Worm (Caenorhabditis elegans) whole organism, early embryonic: ENCODE measurements around the gene F56A8.3.

ENCODE experiments used
- B0310.2 ChIP-seq: sonication (generic microtip); optimal IDR thresholded peaks from 2 replicates; lab custom pipeline; 2016; ENCODE audit warnings: mild to moderate bottlenecking, missing genetic modification characterization, missing compliant biosample characterization
- F13C5.2 ChIP-seq: sonication (generic microtip); optimal IDR thresholded peaks from 2 replicates; lab custom pipeline; 2017; ENCODE audit warnings: mild to moderate bottlenecking, missing genetic modification characterization, inconsistent platforms, missing compliant biosample characterization
- aly-1 ChIP-seq: sonication (generic microtip); optimal IDR thresholded peaks from 2 replicates; lab custom pipeline; 2016; ENCODE audit warnings: missing genetic modification characterization, missing compliant biosample characterization
- ama-1 ChIP-seq: fragments of 150-350 bp; optimal IDR thresholded peaks from 2 replicates; lab custom pipeline; 2014
- ceh-13 ChIP-seq: fragments of 200-800 bp; sonication (Bioruptor generic); optimal IDR thresholded peaks from 2 replicates; lab custom pipeline; 2018; ENCODE audit warnings: mild to moderate bottlenecking, missing genetic modification characterization, missing compliant biosample characterization
- ets-7 ChIP-seq: sonication (generic microtip); optimal IDR thresholded peaks from 2 replicates; lab custom pipeline; 2016; ENCODE audit warnings: missing genotype, missing genetic modification characterization, missing compliant biosample characterization
- flt-1 ChIP-seq: fragments of 200-800 bp; sonication (Bioruptor generic); IDR thresholded peaks from 2 replicates; pipeline ENCODE4 v1.3.6; 2022; ENCODE audit warnings: missing genetic modification characterization, missing compliant biosample characterization
- hnd-1 ChIP-seq: sonication (generic microtip); optimal IDR thresholded peaks from 2 replicates; lab custom pipeline; 2016; ENCODE audit warnings: missing genetic modification characterization, missing compliant biosample characterization
- scrt-1 ChIP-seq: fragments of 200-800 bp; sonication (Bioruptor generic); IDR thresholded peaks from 2 replicates; pipeline ENCODE4 v1.3.6; 2022; ENCODE audit warnings: missing genetic modification characterization, missing compliant biosample characterization
- sea-1 ChIP-seq: fragments of 200-800 bp; sonication (Bioruptor generic); conservative IDR thresholded peaks from 2 replicates; pipeline ENCODE4 v1.3.6; 2022; ENCODE audit warnings: missing genetic modification characterization, missing compliant biosample characterization
- tbx-37 ChIP-seq: fragments of 200-800 bp; sonication (Bioruptor generic); conservative IDR thresholded peaks from 2 replicates; pipeline ENCODE4 v1.3.6; 2022; ENCODE audit warnings: missing genetic modification reagents, missing genetic modification characterization, missing compliant biosample characterization

- TF ChIP-seq B0310.2 (tag; lab: Kevin White, UChicago), result no peak
- no peak for TF ChIP-seq ama-1 (lab: Kevin White, UChicago)
- no peak for TF ChIP-seq flt-1 (GFP tag; lab: Robert Waterston, UW)
- no peak for TF ChIP-seq ets-7 (tag; lab: Kevin White, UChicago)
- TF ChIP-seq scrt-1 (GFP tag; lab: Robert Waterston, UW), result no peak
- TF ChIP-seq hnd-1 (tag; lab: Kevin White, UChicago), result no peak
- TF ChIP-seq tbx-37 (GFP tag; lab: Robert Waterston, UW), result no peak
- no peak for TF ChIP-seq aly-1 (tag; lab: Kevin White, UChicago)
- TF ChIP-seq F13C5.2, result no peak
- TF ChIP-seq sea-1 (GFP tag; lab: Robert Waterston, UW), result no peak
- no peak for TF ChIP-seq ceh-13 (GFP tag; lab: Kevin White, UChicago)
Observed at ce11 chrIII:13262987-13263386, 6.3 kb downstream of the F56A8.3 start, which contains the start of gene F56A8.4.
